Worm (Caenorhabditis elegans) whole organism, L2 larva: ENCODE results near the gene rab-14.
A peak's percentile ranks its signal among the peaks of the same experiment; 100 is the strongest.

ENCODE experiments used
- C34F6.9 ChIP-seq: fragments of 150-350 bp; optimal IDR thresholded peaks from 2 replicates; lab custom pipeline; 2014; ENCODE audit warnings: missing biosample characterization, missing genetic modification characterization
- F13H6.1 ChIP-seq: sonication (generic microtip); optimal IDR thresholded peaks from 2 replicates; lab custom pipeline; 2016; ENCODE audit warnings: missing genetic modification characterization, missing compliant biosample characterization
- R02D3.7 ChIP-seq: fragments of 150-350 bp; optimal IDR thresholded peaks from 2 replicates; lab custom pipeline; 2014; ENCODE audit warnings: missing biosample characterization, missing genetic modification characterization
- ZK546.5 ChIP-seq: sonication (generic microtip); optimal IDR thresholded peaks from 2 replicates; lab custom pipeline; 2017; ENCODE audit warnings: missing biosample characterization, missing genetic modification characterization
- alr-1 ChIP-seq: fragments of 150-350 bp; optimal IDR thresholded peaks from 2 replicates; lab custom pipeline; 2014; ENCODE audit warnings: missing biosample characterization, missing genetic modification characterization
- aly-2 ChIP-seq: fragments of 150-350 bp; optimal IDR thresholded peaks from 2 replicates; lab custom pipeline; 2014; ENCODE audit warnings: missing biosample characterization, missing genetic modification characterization
- ama-1 ChIP-seq: fragments of 150-350 bp; optimal IDR thresholded peaks from 2 replicates; lab custom pipeline; 2018; ENCODE audit warnings: inconsistent platforms
- blmp-1 ChIP-seq: sonication (generic microtip); optimal IDR thresholded peaks from 2 replicates; lab custom pipeline; 2017; ENCODE audit warnings: missing genetic modification characterization, mild to moderate bottlenecking, missing compliant biosample characterization, antibody characterized with exemption, moderate library complexity; ENCODE audit not compliant: insufficient read depth
- ceh-16 ChIP-seq: fragments of 150-350 bp; optimal IDR thresholded peaks from 2 replicates; lab custom pipeline; 2014; ENCODE audit warnings: missing biosample characterization, missing genetic modification characterization
- ceh-82 ChIP-seq: fragments of 150-350 bp; optimal IDR thresholded peaks from 2 replicates; lab custom pipeline; 2014; ENCODE audit warnings: missing biosample characterization, missing genetic modification characterization
- crh-2 ChIP-seq: sonication (generic microtip); optimal IDR thresholded peaks from 2 replicates; lab custom pipeline; 2017; ENCODE audit warnings: missing biosample characterization, missing genetic modification characterization
- dmd-4 ChIP-seq: sonication (generic microtip); optimal IDR thresholded peaks from 2 replicates; lab custom pipeline; 2017; ENCODE audit warnings: missing biosample characterization, missing genetic modification characterization
- egl-27 ChIP-seq: sonication (generic microtip); optimal IDR thresholded peaks from 3 replicates; lab custom pipeline; 2017; ENCODE audit warnings: missing biosample characterization, missing genetic modification reagents, missing genetic modification characterization
- elt-1 ChIP-seq: fragments of 150-350 bp; optimal IDR thresholded peaks from 2 replicates; lab custom pipeline; 2014; ENCODE audit warnings: missing biosample characterization, missing genetic modification characterization
- fos-1 ChIP-seq: fragments of 150-350 bp; optimal IDR thresholded peaks from 2 replicates; lab custom pipeline; 2014; ENCODE audit warnings: missing biosample characterization, missing genetic modification characterization
- gmeb-1 ChIP-seq: fragments of 150-350 bp; optimal IDR thresholded peaks from 2 replicates; lab custom pipeline; 2014; ENCODE audit warnings: missing biosample characterization, missing genetic modification characterization
- lin-11 ChIP-seq: fragments of 150-350 bp; sonication (generic microtip); optimal IDR thresholded peaks from 2 replicates; lab custom pipeline; 2014; ENCODE audit warnings: missing biosample characterization, missing genetic modification characterization, inconsistent platforms, mixed read lengths
- lin-13 ChIP-seq: fragments of 150-350 bp; optimal IDR thresholded peaks from 2 replicates; lab custom pipeline; 2014; ENCODE audit warnings: missing biosample characterization, missing genetic modification reagents, missing genetic modification characterization
- lin-39 ChIP-seq: fragments of 150-350 bp; optimal IDR thresholded peaks from 2 replicates; lab custom pipeline; 2014; ENCODE audit warnings: missing biosample characterization, missing genetic modification reagents, missing genetic modification characterization
- lsy-2 ChIP-seq, 2 experiments: fragments of 150-350 bp in 1 of 2; sonication (generic microtip) in 1 of 2; optimal IDR thresholded peaks; 2 replicates each; lab custom pipeline; 2014 to 2017; ENCODE audit warnings: missing biosample characterization in 2 of 2, missing genetic modification characterization in 2 of 2
- mab-5 ChIP-seq: fragments of 150-350 bp; optimal IDR thresholded peaks from 2 replicates; lab custom pipeline; 2014; ENCODE audit warnings: missing biosample characterization, missing genetic modification characterization
- mbf-1 ChIP-seq: sonication (generic microtip); optimal IDR thresholded peaks from 2 replicates; lab custom pipeline; 2017; ENCODE audit warnings: missing biosample characterization, missing genetic modification characterization
- mdl-1 ChIP-seq, 2 experiments: fragments of 150-350 bp in 1 of 2; sonication (generic microtip) in 1 of 2; optimal IDR thresholded peaks; 2 replicates each; lab custom pipeline; 2017; ENCODE audit warnings: missing biosample characterization in 2 of 2, missing genetic modification characterization in 2 of 2
- nhr-10 ChIP-seq: sonication (generic microtip); optimal IDR thresholded peaks from 2 replicates; lab custom pipeline; 2017; ENCODE audit warnings: missing biosample characterization, missing genetic modification characterization
- nhr-11 ChIP-seq: fragments of 150-350 bp; optimal IDR thresholded peaks from 2 replicates; lab custom pipeline; 2014; ENCODE audit warnings: missing biosample characterization, missing genetic modification characterization
- nhr-12 ChIP-seq: fragments of 150-350 bp; optimal IDR thresholded peaks from 2 replicates; lab custom pipeline; 2014; ENCODE audit warnings: missing biosample characterization, missing genetic modification characterization
- nhr-129 ChIP-seq: fragments of 150-350 bp; optimal IDR thresholded peaks from 2 replicates; lab custom pipeline; 2014; ENCODE audit warnings: missing biosample characterization, missing genetic modification characterization
- nhr-23 ChIP-seq: fragments of 150-350 bp; optimal IDR thresholded peaks from 2 replicates; lab custom pipeline; 2014; ENCODE audit warnings: missing biosample characterization, missing genetic modification reagents, missing genetic modification characterization
- nhr-237 ChIP-seq: fragments of 150-350 bp; optimal IDR thresholded peaks from 2 replicates; lab custom pipeline; 2014; ENCODE audit warnings: missing biosample characterization, missing genetic modification characterization
- nhr-25 ChIP-seq: fragments of 150-350 bp; sonication (generic microtip); optimal IDR thresholded peaks from 3 replicates; lab custom pipeline; 2014; ENCODE audit warnings: missing biosample characterization, missing genetic modification characterization
- nhr-6 ChIP-seq: fragments of 150-350 bp; optimal IDR thresholded peaks from 2 replicates; lab custom pipeline; 2014; ENCODE audit warnings: missing biosample characterization, missing genetic modification characterization
- nhr-77 ChIP-seq: fragments of 150-350 bp; optimal IDR thresholded peaks from 2 replicates; lab custom pipeline; 2014; ENCODE audit warnings: missing biosample characterization, missing genetic modification characterization
- peb-1 ChIP-seq: fragments of 150-350 bp; optimal IDR thresholded peaks from 2 replicates; lab custom pipeline; 2014; ENCODE audit warnings: missing biosample characterization, missing genetic modification characterization
- sem-4 ChIP-seq: fragments of 150-350 bp; optimal IDR thresholded peaks from 2 replicates; lab custom pipeline; 2014; ENCODE audit warnings: missing biosample characterization, missing genetic modification reagents, missing genetic modification characterization
- skn-1 ChIP-seq: sonication (generic microtip); optimal IDR thresholded peaks from 2 replicates; lab custom pipeline; 2017; ENCODE audit warnings: missing biosample characterization, missing genetic modification characterization
- sma-3 ChIP-seq: sonication (generic microtip); optimal IDR thresholded peaks from 2 replicates; lab custom pipeline; 2016; ENCODE audit warnings: missing genetic modification reagents, missing genetic modification characterization, missing compliant biosample characterization
- sma-9 ChIP-seq, 2 experiments: fragments of 150-350 bp in 1 of 2; sonication (generic microtip) in 1 of 2; optimal IDR thresholded peaks; 2 replicates each; lab custom pipeline; 2014 to 2016; ENCODE audit warnings: missing genetic modification characterization in 2 of 2, mild to moderate bottlenecking in 1 of 2, missing biosample characterization in 1 of 2, missing compliant biosample characterization in 1 of 2, missing genetic modification reagents in 1 of 2, moderate library complexity in 1 of 2
- unc-39 ChIP-seq: fragments of 150-350 bp; optimal IDR thresholded peaks from 2 replicates; lab custom pipeline; 2014; ENCODE audit warnings: missing biosample characterization, missing genetic modification characterization
- unc-55 ChIP-seq: fragments of 150-350 bp; sonication (generic microtip); optimal IDR thresholded peaks from 3 replicates; lab custom pipeline; 2014; ENCODE audit warnings: missing biosample characterization, missing genetic modification reagents, missing genetic modification characterization
- unc-62 ChIP-seq: fragments of 150-350 bp; optimal IDR thresholded peaks from 2 replicates; lab custom pipeline; 2014; ENCODE audit warnings: missing biosample characterization, missing genetic modification reagents, missing genetic modification characterization
- zag-1 ChIP-seq: fragments of 150-350 bp; optimal IDR thresholded peaks from 2 replicates; lab custom pipeline; 2014; ENCODE audit warnings: missing biosample characterization, missing genetic modification characterization
- ztf-4 ChIP-seq: fragments of 150-350 bp; optimal IDR thresholded peaks from 2 replicates; lab custom pipeline; 2014; ENCODE audit warnings: missing biosample characterization, missing genetic modification characterization

The rab-14 gene

DNA sequence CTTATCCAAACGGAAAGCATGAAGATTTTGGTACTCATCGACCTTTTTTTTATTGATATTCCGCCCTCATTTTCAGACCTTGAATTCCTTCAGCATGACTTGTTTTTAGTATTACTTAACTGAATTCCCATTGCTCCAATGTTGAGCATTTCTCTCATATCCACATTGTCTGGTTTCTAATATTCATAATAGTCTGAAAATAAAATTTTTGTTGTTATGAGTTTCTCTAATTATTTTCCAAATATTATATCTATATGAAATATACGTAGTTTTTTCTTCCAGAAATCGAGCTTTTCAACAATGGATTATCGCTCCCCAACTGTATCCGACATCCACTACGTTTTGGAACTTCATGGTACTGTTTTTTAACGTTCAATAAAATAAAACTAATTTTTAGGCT lies 36.2 kb upstream of the rab-14 start, which contains the start of gene H08J19.1:
Gene H08J19.1 (plus strand): TSS at position 301 of the 400 bp plus-strand sequence.
- TF ChIP-seq mab-5 (tag; lab: Kevin White, UChicago), result no peak
- no peak for TF ChIP-seq ceh-16 (tag; lab: Kevin White, UChicago)
- TF ChIP-seq elt-1, result no peak
- TF ChIP-seq dmd-4 (tag; lab: Kevin White, UChicago), result no peak
- TF ChIP-seq crh-2 (tag; lab: Kevin White, UChicago), result no peak
- TF ChIP-seq lin-13, result no peak
- TF ChIP-seq mdl-1 (tag; optimal IDR thresholded peaks at IDR 0.05; lab: Kevin White, UChicago), result no peak
- TF ChIP-seq zag-1 (tag; lab: Kevin White, UChicago), result no peak

- TF ChIP-seq C34F6.9 (no peak), mdl-1 (tag; optimal IDR thresholded peaks at IDR 0.05; lab: Kevin White, UChicago) (no peak)
These were observed 34.9 kb upstream of the rab-14 start for ce11 chrX:15641380-15641779.

DNA sequence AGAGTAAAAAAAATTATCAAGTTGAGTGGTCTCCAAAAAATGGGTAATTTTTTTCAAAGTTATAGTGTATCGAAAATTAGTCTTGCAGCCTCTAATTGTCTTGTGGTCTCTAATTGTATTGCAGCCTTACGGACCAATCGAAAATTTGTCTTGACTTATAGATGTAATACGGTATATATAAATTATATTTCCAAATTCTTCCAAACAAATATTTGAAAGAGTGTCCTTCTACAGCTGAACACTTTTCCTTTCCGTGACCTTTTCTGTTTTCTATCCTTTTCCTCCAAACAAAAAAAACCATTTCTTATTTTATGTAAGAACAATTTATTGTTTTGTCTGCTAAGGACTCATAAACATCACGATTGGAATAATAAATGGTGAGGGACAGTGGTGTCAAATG lies 34.2 kb upstream of the rab-14 start, which contains the start of gene K09E9.7:
Gene K09E9.7 (plus strand): TSS at position 301 of the 400 bp plus-strand sequence.
- TF ChIP-seq ztf-4 (no peak), sem-4 (tag; lab: Kevin White, UChicago) (no peak), fos-1 (tag; lab: Kevin White, UChicago) (no peak), nhr-25 (tag; lab: Kevin White, UChicago) (no peak), sma-9 (GFP tag; optimal IDR thresholded peaks at IDR 0.05; lab: Kevin White, UChicago) (no peak), sma-9 (tag; optimal IDR thresholded peaks at IDR 0.05; lab: Kevin White, UChicago) (no peak), nhr-10 (tag; lab: Kevin White, UChicago) (no peak), ZK546.5 (tag; lab: Kevin White, UChicago) (no peak), elt-1 (no peak), ceh-82 (tag; lab: Kevin White, UChicago) (no peak), aly-2 (no peak), alr-1 (tag; lab: Kevin White, UChicago) (no peak), mbf-1 (tag; lab: Kevin White, UChicago) (no peak), nhr-129 (tag; lab: Kevin White, UChicago) (no peak), nhr-11 (tag; lab: Kevin White, UChicago) (no peak), nhr-12 (tag; lab: Kevin White, UChicago) (no peak)

- TF ChIP-seq blmp-1 (tag; lab: Kevin White, UChicago) (no peak), mdl-1 (tag; optimal IDR thresholded peaks at IDR 0.05; lab: Kevin White, UChicago) (peak in 1 of 2 experiments; percentile 2), ama-1 (lab: Kevin White, UChicago) (no peak), C34F6.9 (peak; percentile 47), F13H6.1 (peak; percentile 37), lin-13 (no peak), zag-1 (tag; lab: Kevin White, UChicago) (peak; percentile 70), nhr-129 (tag; lab: Kevin White, UChicago) (peak; percentile 21), sma-9 (GFP tag; optimal IDR thresholded peaks at IDR 0.05; lab: Kevin White, UChicago) (peak; percentile 22), sma-9 (tag; optimal IDR thresholded peaks at IDR 0.05; lab: Kevin White, UChicago) (no peak), unc-55 (GFP tag; lab: Kevin White, UChicago) (peak; percentile 53), lsy-2 (tag; optimal IDR thresholded peaks at IDR 0.05; lab: Kevin White, UChicago) (peak in 1 of 2 experiments; percentile 31)
- TF ChIP-seq, all 48 proteins: peak for 8
These were observed 27.5 kb upstream of the rab-14 start for ce11 chrX:15633964-15634363.

- TF ChIP-seq unc-39 (tag; lab: Kevin White, UChicago) (no peak), R02D3.7 (tag; lab: Kevin White, UChicago) (no peak), gmeb-1 (no peak), elt-1 (no peak), nhr-23 (tag; lab: Kevin White, UChicago) (no peak), ZK546.5 (tag; lab: Kevin White, UChicago) (no peak), lin-39 (no peak), crh-2 (tag; lab: Kevin White, UChicago) (peak; percentile 45), nhr-77 (tag; lab: Kevin White, UChicago) (no peak), nhr-6 (no peak), sem-4 (tag; lab: Kevin White, UChicago) (peak; percentile 35), unc-62 (GFP tag; lab: Kevin White, UChicago) (no peak), ama-1 (lab: Kevin White, UChicago) (no peak), lin-11 (tag; lab: Kevin White, UChicago) (no peak), peb-1 (tag; lab: Kevin White, UChicago) (no peak), egl-27 (tag; lab: Kevin White, UChicago) (peak; percentile 25), sma-3 (GFP tag; lab: Kevin White, UChicago) (no peak), mab-5 (tag; lab: Kevin White, UChicago) (peak; percentile 51), ceh-82 (tag; lab: Kevin White, UChicago) (no peak), F13H6.1 (peak; percentile 44), zag-1 (tag; lab: Kevin White, UChicago) (peak; percentile 26), ztf-4 (no peak), ceh-16 (tag; lab: Kevin White, UChicago) (no peak), unc-55 (GFP tag; lab: Kevin White, UChicago) (peak; percentile 44), nhr-237 (tag; lab: Kevin White, UChicago) (no peak), nhr-129 (tag; lab: Kevin White, UChicago) (peak; percentile 64), mbf-1 (tag; lab: Kevin White, UChicago) (no peak), C34F6.9 (peak; percentile 70), mdl-1 (tag; optimal IDR thresholded peaks at IDR 0.05; lab: Kevin White, UChicago) (peak in 1 of 2 experiments; percentile 28), blmp-1 (tag; lab: Kevin White, UChicago) (no peak), skn-1 (tag; lab: Kevin White, UChicago) (no peak), nhr-25 (tag; lab: Kevin White, UChicago) (no peak)
These were observed 24.4 kb upstream of the rab-14 start for ce11 chrX:15630790-15631204.
